Worm (Caenorhabditis elegans) whole organism, young adult: ENCODE measurements around the gene acs-4.

Source experiments
- B0035.1 ChIP-seq: sonication (generic microtip); optimal IDR thresholded peaks from 2 replicates; lab custom pipeline; 2016; ENCODE audit warnings: missing genetic modification characterization, mild to moderate bottlenecking, missing compliant biosample characterization, missing genotype, missing genetic modification reagents
- D2030.7 ChIP-seq: fragments of 200-800 bp; sonication (Bioruptor generic); IDR thresholded peaks from 2 replicates; pipeline ENCODE4 v1.3.6; 2022; ENCODE audit warnings: missing genetic modification reagents, missing genetic modification characterization, missing compliant biosample characterization
- F10E7.11 ChIP-seq: sonication (generic microtip); optimal IDR thresholded peaks from 2 replicates; lab custom pipeline; 2017; ENCODE audit warnings: mild to moderate bottlenecking, missing genetic modification characterization, moderate library complexity, missing compliant biosample characterization
- F22D6.2 ChIP-seq: sonication (generic microtip); optimal IDR thresholded peaks from 2 replicates; lab custom pipeline; 2016; ENCODE audit warnings: mild to moderate bottlenecking, missing genetic modification characterization, missing compliant biosample characterization
- F52B5.7 ChIP-seq: sonication (generic microtip); optimal IDR thresholded peaks from 2 replicates; lab custom pipeline; 2016; ENCODE audit warnings: mild to moderate bottlenecking, missing genetic modification characterization, missing compliant biosample characterization
- K11D2.4 ChIP-seq: fragments of 200-800 bp; sonication (Bioruptor generic); IDR thresholded peaks from 2 replicates; pipeline ENCODE4 v1.3.6; 2022; ENCODE audit warnings: missing genetic modification reagents, missing genetic modification characterization, missing compliant biosample characterization
- Y53F4B.3 ChIP-seq: fragments of 200-800 bp; sonication (Bioruptor generic); IDR thresholded peaks from 2 replicates; pipeline ENCODE4 v1.3.6; 2022; ENCODE audit warnings: missing genetic modification reagents, missing genetic modification characterization, missing compliant biosample characterization
- akir-1 ChIP-seq: fragments of 200-800 bp; sonication (Bioruptor generic); optimal IDR thresholded peaks from 2 replicates; lab custom pipeline; 2018; ENCODE audit warnings: mild to moderate bottlenecking, missing genetic modification characterization, moderate library complexity, missing compliant biosample characterization
- ama-1 ChIP-seq, 3 experiments: fragments of 150-350 bp in 1 of 3; sonication (generic microtip) in 2 of 3; optimal IDR thresholded peaks; 2 replicates each; lab custom pipeline; 2014 to 2018; ENCODE audit warnings: missing biosample characterization in 2 of 3, missing genetic modification characterization in 2 of 3, missing genetic modification reagents in 2 of 3
- atf-7 ChIP-seq: sonication (generic microtip); optimal IDR thresholded peaks from 2 replicates; lab custom pipeline; 2017; ENCODE audit warnings: mild to moderate bottlenecking, missing genetic modification characterization, missing compliant biosample characterization
- athp-1 ChIP-seq: sonication (generic microtip); optimal IDR thresholded peaks from 2 replicates; lab custom pipeline; 2017; ENCODE audit warnings: mild to moderate bottlenecking, missing genetic modification characterization, missing compliant biosample characterization
- attf-3 ChIP-seq: fragments of 200-800 bp; sonication (Bioruptor generic); conservative IDR thresholded peaks from 2 replicates; pipeline ENCODE4 v1.3.6; 2022; ENCODE audit warnings: missing genetic modification reagents, missing genetic modification characterization, missing compliant biosample characterization
- attf-6 ChIP-seq: fragments of 200-800 bp; sonication (Bioruptor generic); IDR thresholded peaks from 2 replicates; pipeline ENCODE4 v1.3.6; 2022; ENCODE audit warnings: missing genetic modification reagents, missing genetic modification characterization, missing compliant biosample characterization
- ccch-3 ChIP-seq: fragments of 200-800 bp; sonication (Bioruptor generic); optimal IDR thresholded peaks from 2 replicates; lab custom pipeline; 2018; ENCODE audit warnings: mild to moderate bottlenecking, missing genetic modification characterization, missing compliant biosample characterization
- cebp-1 ChIP-seq, 2 experiments: fragments of 200-800 bp in 1 of 2; sonication (Bioruptor generic) in 1 of 2; sonication (generic microtip) in 1 of 2; IDR thresholded peaks in 1 of 2; optimal IDR thresholded peaks in 1 of 2; 2 replicates each; pipeline versions ENCODE4 v1.3.6 to Lab custom; 2017 to 2022; ENCODE audit warnings: missing compliant biosample characterization in 2 of 2, missing genetic modification characterization in 2 of 2, mild to moderate bottlenecking in 1 of 2, missing genetic modification reagents in 1 of 2, moderate library complexity in 1 of 2
- ceh-100 ChIP-seq: fragments of 200-800 bp; sonication (Bioruptor generic); IDR thresholded peaks from 2 replicates; pipeline ENCODE4 v1.3.6; 2022; ENCODE audit warnings: missing genetic modification reagents, missing genetic modification characterization, missing compliant biosample characterization
- dox-1 ChIP-seq: fragments of 200-800 bp; sonication (Bioruptor generic); IDR thresholded peaks from 2 replicates; pipeline ENCODE4 v1.3.6; 2022; ENCODE audit warnings: missing genetic modification reagents, missing genetic modification characterization, missing compliant biosample characterization
- dpff-1 ChIP-seq: sonication (generic microtip); optimal IDR thresholded peaks from 2 replicates; lab custom pipeline; 2017; ENCODE audit warnings: mild to moderate bottlenecking, missing genetic modification characterization, missing compliant biosample characterization
- dpl-1 ChIP-seq: fragments of 150-350 bp; optimal IDR thresholded peaks from 2 replicates; lab custom pipeline; 2014; ENCODE audit warnings: missing biosample characterization, missing genetic modification reagents, missing genetic modification characterization
- egl-18 ChIP-seq: fragments of 200-800 bp; sonication (Bioruptor generic); IDR thresholded peaks from 2 replicates; pipeline ENCODE4 v1.3.6; 2022; ENCODE audit warnings: missing genetic modification reagents, missing genetic modification characterization, missing compliant biosample characterization
- ets-4 ChIP-seq: fragments of 200-800 bp; sonication (Bioruptor generic); optimal IDR thresholded peaks from 2 replicates; lab custom pipeline; 2018; ENCODE audit warnings: mild to moderate bottlenecking, missing genetic modification characterization, missing compliant biosample characterization
- fkh-3 ChIP-seq: sonication (generic microtip); optimal IDR thresholded peaks from 2 replicates; lab custom pipeline; 2016; ENCODE audit warnings: mild to moderate bottlenecking, missing genetic modification characterization, missing compliant biosample characterization
- gei-17 ChIP-seq: fragments of 200-800 bp; sonication (Bioruptor generic); optimal IDR thresholded peaks from 2 replicates; lab custom pipeline; 2018; ENCODE audit warnings: mild to moderate bottlenecking, missing genetic modification characterization, missing compliant biosample characterization
- him-1 ChIP-seq: sonication (generic microtip); optimal IDR thresholded peaks from 2 replicates; lab custom pipeline; 2016; ENCODE audit warnings: missing genotype, missing genetic modification reagents, missing genetic modification characterization, missing compliant biosample characterization
- hlh-26 ChIP-seq: fragments of 200-800 bp; sonication (Bioruptor generic); conservative IDR thresholded peaks from 2 replicates; pipeline ENCODE4 v1.3.6; 2022; ENCODE audit warnings: missing genetic modification reagents, missing genetic modification characterization, missing compliant biosample characterization
- hmg-1.2 ChIP-seq: fragments of 200-800 bp; sonication (Bioruptor generic); IDR thresholded peaks from 2 replicates; pipeline ENCODE4 v1.3.6; 2022; ENCODE audit warnings: missing genetic modification reagents, missing genetic modification characterization, missing compliant biosample characterization
- hsf-1 ChIP-seq: fragments of 200-800 bp; sonication (Bioruptor generic); IDR thresholded peaks from 2 replicates; pipeline ENCODE4 v1.3.6; 2022; ENCODE audit warnings: missing genetic modification reagents, missing genetic modification characterization, missing compliant biosample characterization
- madf-3 ChIP-seq: fragments of 200-800 bp; sonication (Bioruptor generic); IDR thresholded peaks from 2 replicates; pipeline ENCODE4 v1.3.6; 2022; ENCODE audit warnings: missing genetic modification reagents, missing genetic modification characterization, missing compliant biosample characterization
- madf-6 ChIP-seq: fragments of 200-800 bp; sonication (Bioruptor generic); IDR thresholded peaks from 2 replicates; pipeline ENCODE4 v1.3.6; 2022; ENCODE audit warnings: missing genetic modification reagents, missing genetic modification characterization, missing compliant biosample characterization
- madf-8 ChIP-seq: fragments of 200-800 bp; sonication (Bioruptor generic); conservative IDR thresholded peaks from 2 replicates; pipeline ENCODE4 v1.3.6; 2022; ENCODE audit warnings: missing genetic modification reagents, missing genetic modification characterization, missing compliant biosample characterization
- mxl-1 ChIP-seq: sonication (generic microtip); optimal IDR thresholded peaks from 2 replicates; lab custom pipeline; 2016; ENCODE audit warnings: missing genetic modification characterization, missing compliant biosample characterization
- nfya-1 ChIP-seq: sonication (generic microtip); optimal IDR thresholded peaks from 2 replicates; lab custom pipeline; 2017; ENCODE audit warnings: antibody characterized with exemption, missing compliant biosample characterization, missing genetic modification characterization, borderline replicate concordance; ENCODE audit not compliant: insufficient read depth
- nfyb-1 ChIP-seq: fragments of 200-800 bp; sonication (Bioruptor generic); IDR thresholded peaks from 2 replicates; pipeline ENCODE4 v1.3.6; 2022; ENCODE audit warnings: missing genetic modification reagents, missing genetic modification characterization, missing compliant biosample characterization
- nhr-120 ChIP-seq: fragments of 200-800 bp; sonication (Bioruptor generic); IDR thresholded peaks from 2 replicates; pipeline ENCODE4 v1.3.6; 2022; ENCODE audit warnings: missing genetic modification characterization, missing compliant biosample characterization
- nhr-179 ChIP-seq: sonication (generic microtip); optimal IDR thresholded peaks from 2 replicates; lab custom pipeline; 2016; ENCODE audit warnings: mild to moderate bottlenecking, missing genetic modification characterization, missing compliant biosample characterization
- nhr-90 ChIP-seq: sonication (generic microtip); optimal IDR thresholded peaks from 2 replicates; lab custom pipeline; 2016; ENCODE audit warnings: missing genotype, mild to moderate bottlenecking, missing genetic modification characterization, missing compliant biosample characterization
- rcor-1 ChIP-seq: fragments of 200-800 bp; sonication (Bioruptor generic); IDR thresholded peaks from 2 replicates; pipeline ENCODE4 v1.3.6; 2022; ENCODE audit warnings: missing genetic modification reagents, missing genetic modification characterization, missing compliant biosample characterization
- rec-8 ChIP-seq, 2 experiments: sonication (generic microtip); optimal IDR thresholded peaks; 2 replicates each; lab custom pipeline; 2016; ENCODE audit warnings: mild to moderate bottlenecking in 2 of 2, missing genetic modification characterization in 2 of 2, missing genetic modification reagents in 2 of 2, missing genotype in 2 of 2, missing biosample characterization in 1 of 2, missing compliant biosample characterization in 1 of 2, moderate library complexity in 1 of 2
- rpc-1 ChIP-seq, 2 experiments: fragments of 150-350 bp in 1 of 2; sonication (generic microtip) in 1 of 2; optimal IDR thresholded peaks; 2 replicates each; lab custom pipeline; 2014 to 2018; ENCODE audit warnings: missing biosample characterization in 1 of 2, missing genetic modification characterization in 1 of 2, missing genetic modification reagents in 1 of 2, missing genotype in 1 of 2
- sea-2 ChIP-seq: fragments of 200-800 bp; sonication (Bioruptor generic); IDR thresholded peaks from 2 replicates; pipeline ENCODE4 v1.3.6; 2022; ENCODE audit warnings: missing genetic modification characterization, missing compliant biosample characterization
- snpc-1.3 ChIP-seq: sonication (generic microtip); optimal IDR thresholded peaks from 2 replicates; lab custom pipeline; 2017; ENCODE audit warnings: missing genetic modification characterization, mild to moderate bottlenecking, missing compliant biosample characterization, antibody characterized with exemption, moderate library complexity, missing genotype, missing genetic modification reagents; ENCODE audit not compliant: insufficient read depth
- sptf-2 ChIP-seq: fragments of 200-800 bp; sonication (Bioruptor generic); optimal IDR thresholded peaks from 2 replicates; lab custom pipeline; 2018; ENCODE audit warnings: mild to moderate bottlenecking, missing genetic modification characterization, missing compliant biosample characterization
- unc-62 ChIP-seq: fragments of 150-350 bp; optimal IDR thresholded peaks from 2 replicates; lab custom pipeline; 2014; ENCODE audit warnings: missing biosample characterization, missing genetic modification reagents, missing genetic modification characterization
- xnd-1 ChIP-seq: sonication (generic microtip); optimal IDR thresholded peaks from 2 replicates; lab custom pipeline; 2016; ENCODE audit warnings: missing genotype, missing genetic modification reagents, missing genetic modification characterization, missing compliant biosample characterization
- ztf-18 ChIP-seq: sonication (generic microtip); optimal IDR thresholded peaks from 2 replicates; lab custom pipeline; 2016; ENCODE audit warnings: missing genotype, mild to moderate bottlenecking, missing genetic modification characterization, missing compliant biosample characterization
- ztf-22 ChIP-seq: fragments of 200-800 bp; sonication (Bioruptor generic); optimal IDR thresholded peaks from 2 replicates; lab custom pipeline; 2018; ENCODE audit warnings: mild to moderate bottlenecking, missing genetic modification characterization, moderate library complexity, missing compliant biosample characterization

Gene acs-4

DNA sequence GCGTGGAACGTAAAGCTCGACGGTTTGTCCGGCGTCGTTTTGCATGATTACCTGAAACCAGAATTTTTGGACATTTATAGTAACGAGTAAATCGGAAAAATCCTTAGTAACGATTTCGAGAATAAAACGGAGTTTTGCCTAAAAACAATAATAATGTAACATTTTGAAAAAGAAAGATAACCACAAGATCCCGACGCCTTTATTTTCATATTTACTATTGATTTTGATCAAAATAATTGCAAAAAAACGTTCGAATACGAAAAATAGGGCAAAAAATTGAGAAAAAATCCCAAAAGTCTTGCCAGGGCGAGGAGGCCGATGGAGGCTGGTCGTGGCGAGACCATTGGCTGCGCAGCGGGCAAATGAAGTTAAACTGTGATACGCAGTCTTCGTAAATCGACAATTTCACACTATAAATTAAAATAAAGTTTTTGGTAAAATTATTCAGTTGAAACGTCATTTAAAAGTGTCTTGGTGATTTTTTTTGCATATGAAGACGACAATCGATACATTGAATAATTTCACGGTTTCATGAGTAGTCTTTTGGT is 22.0 kb downstream of the acs-4 start, which contains the start of gene rps-21 (continued):
- TF ChIP-seq nfyb-1 (peak; percentile 30; the same call in 1 of the 2 replicates), rcor-1 (GFP tag; lab: Robert Waterston, UW) (no peak), rec-8 (tag; optimal IDR thresholded peaks at IDR 0.05; lab: Kevin White, UChicago) (no peak), dpff-1 (tag; lab: Kevin White, UChicago) (no peak), sea-2 (no peak), him-1 (tag; lab: Kevin White, UChicago) (no peak), akir-1 (no peak), ceh-100 (GFP tag; lab: Robert Waterston, UW) (peak; percentile 46; the same call in 1 of the 2 replicates), unc-62 (no peak), Y53F4B.3 (GFP tag; lab: Robert Waterston, UW) (no peak), gei-17 (no peak), dpl-1 (GFP tag; lab: Kevin White, UChicago) (peak; percentile 51), egl-18 (no peak), K11D2.4 (GFP tag; lab: Robert Waterston, UW) (no peak), xnd-1 (tag; lab: Kevin White, UChicago) (no peak), B0035.1 (tag; lab: Kevin White, UChicago) (no peak), rpc-1 (optimal IDR thresholded peaks at IDR 0.05; lab: Kevin White, UChicago) (no peak), rpc-1 (tag; optimal IDR thresholded peaks at IDR 0.05; lab: Kevin White, UChicago) (no peak), nhr-90 (tag; lab: Kevin White, UChicago) (no peak), ztf-22 (no peak), snpc-1.3 (peak; percentile 26), hlh-26 (no peak), ets-4 (GFP tag; lab: Kevin White, UChicago) (no peak), attf-6 (GFP tag; lab: Robert Waterston, UW) (no peak), ama-1 (optimal IDR thresholded peaks at IDR 0.05; lab: Kevin White, UChicago) (no peak), ama-1 (GFP tag; optimal IDR thresholded peaks at IDR 0.05; lab: Kevin White, UChicago) (no peak), D2030.7 (GFP tag; lab: Robert Waterston, UW) (0 out of 2 replicates have a peak, but pooled peaks have one; percentile 25), hsf-1 (no peak), attf-3 (peak; percentile 34), madf-3 (GFP tag; lab: Robert Waterston, UW) (0 out of 2 replicates have a peak, but pooled peaks have one; percentile 16), athp-1 (tag; lab: Kevin White, UChicago) (no peak), ccch-3 (GFP tag; lab: Kevin White, UChicago) (no peak), nfya-1 (tag; lab: Kevin White, UChicago) (no peak), sptf-2 (GFP tag; lab: Kevin White, UChicago) (no peak), F10E7.11 (tag; lab: Kevin White, UChicago) (no peak), mxl-1 (tag; lab: Kevin White, UChicago) (no peak), dox-1 (GFP tag; lab: Robert Waterston, UW) (peak; percentile 49; the same call in 1 of the 2 replicates), nhr-179 (tag; lab: Kevin White, UChicago) (no peak), hmg-1.2 (GFP tag; lab: Robert Waterston, UW) (peak; percentile 89), F52B5.7 (tag; lab: Kevin White, UChicago) (no peak), cebp-1 (GFP tag; IDR thresholded peaks at IDR 0.05; lab: Robert Waterston, UW) (0 out of 2 replicates have a peak, but pooled peaks have one; percentile 10), cebp-1 (tag; optimal IDR thresholded peaks at IDR 0.05; lab: Kevin White, UChicago) (peak; percentile 42), fkh-3 (tag; lab: Kevin White, UChicago) (no peak), madf-8 (no peak), nhr-120 (GFP tag; lab: Robert Waterston, UW) (no peak), ztf-18 (tag; lab: Kevin White, UChicago) (peak; percentile 53), atf-7 (tag; lab: Kevin White, UChicago) (no peak), F22D6.2 (tag; lab: Kevin White, UChicago) (no peak), madf-6 (peak; percentile 59)
